Worm (Caenorhabditis elegans) whole organism, L4/young adult: Measurements from ENCODE around the gene unc-41.
A peak's percentile ranks its signal among the peaks of the same experiment; 100 is the strongest.

Source experiments
- W03F9.2 ChIP-seq: fragments of 150-350 bp; optimal IDR thresholded peaks from 2 replicates; lab custom pipeline; 2014; ENCODE audit warnings: missing biosample characterization, missing genetic modification characterization
- dao-5 ChIP-seq: sonication (generic microtip); optimal IDR thresholded peaks from 2 replicates; lab custom pipeline; 2016; ENCODE audit warnings: missing genotype, missing genetic modification characterization, moderate library complexity, missing compliant biosample characterization
- him-1 ChIP-seq: sonication (generic microtip); optimal IDR thresholded peaks from 2 replicates; lab custom pipeline; 2016; ENCODE audit warnings: missing genotype, missing genetic modification reagents, missing genetic modification characterization, missing compliant biosample characterization

The unc-41 gene

ce11 chrV:9965891-9966290, 10.1 kb downstream of the unc-41 start:
- peak; percentile 24 for TF ChIP-seq him-1 (tag; lab: Kevin White, UChicago)
- TF ChIP-seq dao-5 (tag; lab: Kevin White, UChicago): no peak

DNA sequence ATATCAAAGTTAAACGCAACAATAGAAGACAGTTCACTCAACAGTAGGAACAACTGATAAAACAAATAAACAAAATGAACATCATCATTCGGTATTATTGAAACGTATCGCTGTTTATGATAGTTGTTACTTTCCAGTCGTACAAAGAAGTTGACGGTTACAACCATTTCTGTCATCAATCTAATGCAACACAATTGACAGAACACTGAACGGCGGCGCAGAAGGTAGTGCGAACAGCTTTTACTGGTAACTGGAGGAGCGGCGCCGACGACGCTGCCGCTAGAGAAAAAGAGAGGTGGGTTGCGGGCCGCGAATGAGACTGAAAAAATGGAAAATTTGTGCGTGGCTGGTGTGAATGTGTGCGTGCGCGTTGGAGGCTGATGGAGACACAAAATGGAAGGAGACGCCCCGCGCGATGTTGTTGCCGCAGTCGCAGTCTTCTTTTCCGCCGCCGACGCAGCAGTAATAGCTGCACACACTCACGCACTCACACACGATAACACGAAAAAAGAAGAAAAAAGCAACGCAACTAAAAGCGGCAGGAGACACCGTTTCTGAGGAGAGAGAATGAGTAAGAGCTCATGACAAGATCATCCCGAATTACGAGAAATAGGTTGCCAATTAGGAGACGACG, 11.8 kb downstream of the unc-41 start:
- TF ChIP-seq W03F9.2 (tag; lab: Kevin White, UChicago) (no peak), him-1 (tag; lab: Kevin White, UChicago) (peak; percentile 26)

- TF ChIP-seq dao-5 (tag; lab: Kevin White, UChicago) (no peak), him-1 (tag; lab: Kevin White, UChicago) (no peak), W03F9.2 (tag; lab: Kevin White, UChicago) (no peak)
Measured at ce11 chrV:9962916-9963315, 13.1 kb downstream of the unc-41 start.

DNA sequence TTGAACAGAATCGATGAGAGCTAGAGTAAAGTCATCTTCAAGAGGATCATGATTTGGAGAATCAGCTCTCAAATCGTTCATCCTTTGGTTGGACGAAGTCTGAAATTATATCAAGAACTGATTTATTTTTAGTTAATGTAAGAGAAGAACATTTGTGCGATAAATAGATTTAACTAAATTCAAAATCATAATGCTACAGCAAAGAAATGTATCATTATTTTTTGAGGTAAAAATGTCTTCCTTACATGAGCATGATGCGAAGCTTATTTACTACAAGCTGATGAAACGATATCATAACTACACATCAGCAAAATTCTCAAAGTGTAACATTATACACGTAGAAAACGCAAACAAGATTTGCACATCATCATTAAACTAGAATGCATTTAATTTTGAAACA, 13.6 kb downstream of the unc-41 start, which contains the start of gene madf-4:
madf-4 (minus strand) TSS at position 101 of the 400 bp plus-strand sequence.
- no peak for TF ChIP-seq dao-5 (tag; lab: Kevin White, UChicago)
- no peak for TF ChIP-seq him-1 (tag; lab: Kevin White, UChicago)
- no peak for TF ChIP-seq W03F9.2 (tag; lab: Kevin White, UChicago)

- TF ChIP-seq dao-5 (tag; lab: Kevin White, UChicago) (no peak), W03F9.2 (tag; lab: Kevin White, UChicago) (no peak), him-1 (tag; lab: Kevin White, UChicago) (no peak)
Measured at ce11 chrV:9960376-9960775, 15.7 kb downstream of the unc-41 start, which contains the start of gene T07C12.10. TSS of gene T07C12.10 (minus strand) at chrV:9960476.

DNA sequence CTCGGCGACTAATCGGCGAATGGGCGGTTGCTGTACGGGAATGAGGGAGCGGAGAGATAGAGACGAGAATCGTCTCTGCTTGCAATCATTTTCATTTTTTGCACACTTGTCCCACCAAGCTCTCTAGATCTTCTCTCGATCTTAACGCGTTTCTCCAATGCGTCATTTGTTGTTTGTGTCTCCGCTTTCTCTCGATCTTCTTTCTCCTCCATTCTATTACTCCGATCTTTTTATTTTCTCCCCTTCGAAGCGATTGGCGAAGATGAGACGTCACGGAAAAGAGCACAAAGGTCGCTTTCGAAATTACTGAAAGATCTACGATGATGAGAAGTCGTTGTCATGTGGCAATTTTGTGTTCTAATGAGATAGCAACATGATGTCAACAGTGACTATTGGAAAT, 17.4 kb downstream of the unc-41 start:
- TF ChIP-seq W03F9.2 (tag; lab: Kevin White, UChicago) (no peak), dao-5 (tag; lab: Kevin White, UChicago) (no peak), him-1 (tag; lab: Kevin White, UChicago) (no peak)

DNA sequence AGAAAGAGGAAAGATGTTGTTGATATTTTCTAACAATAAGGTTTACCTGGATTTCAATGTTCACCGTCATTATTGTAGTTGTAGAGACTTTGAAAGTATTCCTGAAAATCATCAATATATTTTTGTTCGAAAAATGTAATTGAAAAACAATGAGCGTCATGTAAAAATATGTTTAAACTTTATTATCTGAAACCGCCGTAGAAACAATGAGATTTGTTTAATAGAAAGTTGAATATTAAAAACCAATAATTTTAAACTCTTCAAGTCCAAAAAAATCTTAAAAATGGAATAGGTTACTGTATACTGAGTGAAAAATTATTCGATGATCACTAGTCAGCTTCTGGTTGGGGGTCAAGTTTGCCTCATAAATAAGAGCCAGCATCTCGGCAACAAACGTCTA, 17.8 kb downstream of the unc-41 start, which contains the start of gene anmt-3:
anmt-3 (minus strand) TSS at position 101 of the 400 bp plus-strand sequence.
- TF ChIP-seq dao-5 (tag; lab: Kevin White, UChicago): no peak
- no peak for TF ChIP-seq W03F9.2 (tag; lab: Kevin White, UChicago)
- TF ChIP-seq him-1 (tag; lab: Kevin White, UChicago): no peak

- TF ChIP-seq him-1 (tag; lab: Kevin White, UChicago): no peak
- no peak for TF ChIP-seq dao-5 (tag; lab: Kevin White, UChicago)
- TF ChIP-seq W03F9.2 (tag; lab: Kevin White, UChicago): no peak
Measured at ce11 chrV:9952396-9952795, 23.6 kb downstream of the unc-41 start, which contains the start of gene mam-5. TSS of gene mam-5 (plus strand) at chrV:9952699.

- TF ChIP-seq dao-5 (tag; lab: Kevin White, UChicago): no peak
- TF ChIP-seq him-1 (tag; lab: Kevin White, UChicago): no peak
- TF ChIP-seq W03F9.2 (tag; lab: Kevin White, UChicago): no peak
Measured at ce11 chrV:9950861-9951260, 25.2 kb downstream of the unc-41 start, which contains the start of gene ttr-46. TSS of gene ttr-46 (plus strand) at chrV:9951233.

DNA sequence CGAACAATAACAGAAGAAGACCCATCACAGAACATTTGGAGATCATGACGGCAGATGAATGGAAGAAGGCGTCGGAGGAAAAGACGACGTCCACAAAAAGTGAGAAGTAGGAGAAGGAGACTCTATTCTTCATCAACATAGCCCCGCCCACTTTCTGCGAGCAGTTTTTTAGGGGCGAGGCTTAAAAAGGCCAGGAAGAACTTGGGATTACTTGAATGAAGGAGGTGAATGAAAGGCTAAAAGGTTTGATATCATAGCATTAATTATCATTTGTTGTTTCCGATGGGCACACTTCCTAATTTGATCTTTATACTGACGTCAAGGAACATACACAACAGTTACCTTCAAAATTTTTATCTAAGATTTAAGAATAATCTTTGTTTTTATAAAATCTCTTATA, 27.2 kb downstream of the unc-41 start, which contains the start of gene nlp-58:
nlp-58 (minus strand) TSS at position 101 of the 400 bp plus-strand sequence.
- TF ChIP-seq dao-5 (tag; lab: Kevin White, UChicago) (no peak), him-1 (tag; lab: Kevin White, UChicago) (no peak), W03F9.2 (tag; lab: Kevin White, UChicago) (no peak)

- TF ChIP-seq W03F9.2 (tag; lab: Kevin White, UChicago) (no peak), dao-5 (tag; lab: Kevin White, UChicago) (no peak), him-1 (tag; lab: Kevin White, UChicago) (no peak)
Measured at ce11 chrV:9944093-9944492, 31.9 kb downstream of the unc-41 start, which contains the start of gene sre-28. TSS of gene sre-28 (plus strand) at chrV:9944393.

- TF ChIP-seq dao-5 (tag; lab: Kevin White, UChicago) (no peak), W03F9.2 (tag; lab: Kevin White, UChicago) (no peak), him-1 (tag; lab: Kevin White, UChicago) (no peak)
Measured at ce11 chrV:9943039-9943438, 33.0 kb downstream of the unc-41 start, which contains the start of gene fipr-12. TSS of gene fipr-12 (plus strand) at chrV:9943339.

DNA sequence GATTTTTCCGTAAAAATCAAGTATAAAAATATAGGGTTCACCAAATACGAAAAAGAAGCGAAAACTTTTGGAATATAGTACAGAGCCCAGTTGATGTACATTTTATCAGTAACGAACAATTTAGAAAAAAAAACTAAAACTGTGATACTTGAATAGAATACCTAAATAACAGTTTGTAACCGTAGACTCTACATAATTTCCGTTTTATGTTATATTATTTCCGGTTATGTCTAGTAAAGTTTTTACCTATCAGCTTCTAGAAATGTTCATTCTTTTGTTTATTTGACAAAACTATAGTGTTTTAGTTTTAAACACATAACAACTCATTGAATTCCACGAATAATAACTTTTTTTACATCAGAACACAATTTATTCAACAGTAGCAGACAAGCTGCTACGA, 38.6 kb downstream of the unc-41 start, which contains the start of gene srj-33:
srj-33 (minus strand) TSS at position 101 of the 400 bp plus-strand sequence.
- no peak for TF ChIP-seq dao-5 (tag; lab: Kevin White, UChicago)
- no peak for TF ChIP-seq W03F9.2 (tag; lab: Kevin White, UChicago)

ce11 chrV:9930612-9931065, 45.4 kb downstream of the unc-41 start, which contains the start of the genes rmh-2 and suds-3:
TSS of gene rmh-2 (minus strand) at chrV:9930775.
TSS of gene suds-3 (plus strand) at chrV:9931015.
- TF ChIP-seq dao-5 (tag; lab: Kevin White, UChicago) (no peak), W03F9.2 (tag; lab: Kevin White, UChicago) (no peak), him-1 (tag; lab: Kevin White, UChicago) (no peak)
